Fruit fly (Drosophila melanogaster): ENCODE data around the gene CG46320.

The CG46320 gene

dm6 chr3L:5631917-5632316, 32.0 kb upstream of the CG46320 start:
- no peak for TF ChIP-seq insv (optimal IDR thresholded peaks at IDR 0.05)
- TF ChIP-seq Sin3A (optimal IDR thresholded peaks at IDR 0.05): no peak
- no peak for TF ChIP-seq psq (optimal IDR thresholded peaks at IDR 0.05)
- no peak for TF ChIP-seq h (optimal IDR thresholded peaks at IDR 0.05)
- no peak for TF ChIP-seq ttk (optimal IDR thresholded peaks at IDR 0.05)
- TF ChIP-seq Myc (optimal IDR thresholded peaks at IDR 0.05): no peak

dm6 chr3L:5633247-5634187, 30.4 kb upstream of the CG46320 start:
- no peak for TF ChIP-seq psq (optimal IDR thresholded peaks at IDR 0.05)
- no peak for TF ChIP-seq insv (optimal IDR thresholded peaks at IDR 0.05)
- no peak for TF ChIP-seq Myc (optimal IDR thresholded peaks at IDR 0.05)

- TF ChIP-seq Myc (optimal IDR thresholded peaks at IDR 0.05) (no peak), ttk (optimal IDR thresholded peaks at IDR 0.05) (no peak)
Measured at dm6 chr3L:5634188-5634894, 29.6 kb upstream of the CG46320 start.

- TF ChIP-seq ttk (optimal IDR thresholded peaks at IDR 0.05) (no peak), psq (optimal IDR thresholded peaks at IDR 0.05) (no peak), Sin3A (optimal IDR thresholded peaks at IDR 0.05) (no peak), h (optimal IDR thresholded peaks at IDR 0.05) (no peak), insv (optimal IDR thresholded peaks at IDR 0.05) (no peak), Myc (optimal IDR thresholded peaks at IDR 0.05) (no peak)
Measured at dm6 chr3L:5635237-5636025, 28.5 kb upstream of the CG46320 start.

dm6 chr3L:5637477-5637876, 26.4 kb upstream of the CG46320 start:
- no peak for TF ChIP-seq Myc (optimal IDR thresholded peaks at IDR 0.05)
- TF ChIP-seq insv (optimal IDR thresholded peaks at IDR 0.05): no peak
- no peak for TF ChIP-seq ttk (optimal IDR thresholded peaks at IDR 0.05)
- TF ChIP-seq psq (optimal IDR thresholded peaks at IDR 0.05): no peak
- TF ChIP-seq Sin3A (optimal IDR thresholded peaks at IDR 0.05): no peak
- no peak for TF ChIP-seq h (optimal IDR thresholded peaks at IDR 0.05)

- TF ChIP-seq psq (optimal IDR thresholded peaks at IDR 0.05): no peak
- TF ChIP-seq ttk (optimal IDR thresholded peaks at IDR 0.05): no peak
- TF ChIP-seq insv (optimal IDR thresholded peaks at IDR 0.05): no peak
- TF ChIP-seq Sin3A (optimal IDR thresholded peaks at IDR 0.05): no peak
- TF ChIP-seq h (optimal IDR thresholded peaks at IDR 0.05): no peak
- TF ChIP-seq Myc (optimal IDR thresholded peaks at IDR 0.05): no peak
Measured at dm6 chr3L:5638542-5639045, 25.3 kb upstream of the CG46320 start.

dm6 chr3L:5639474-5639873, 24.4 kb upstream of the CG46320 start:
- no peak for TF ChIP-seq Myc (optimal IDR thresholded peaks at IDR 0.05)
- no peak for TF ChIP-seq Sin3A (optimal IDR thresholded peaks at IDR 0.05)
- no peak for TF ChIP-seq h (optimal IDR thresholded peaks at IDR 0.05)

- no peak for TF ChIP-seq ttk (optimal IDR thresholded peaks at IDR 0.05)
- TF ChIP-seq Sin3A (optimal IDR thresholded peaks at IDR 0.05): no peak
- TF ChIP-seq insv (optimal IDR thresholded peaks at IDR 0.05): no peak
- no peak for TF ChIP-seq Myc (optimal IDR thresholded peaks at IDR 0.05)
- no peak for TF ChIP-seq h (optimal IDR thresholded peaks at IDR 0.05)
- no peak for TF ChIP-seq psq (optimal IDR thresholded peaks at IDR 0.05)
Measured at dm6 chr3L:5640689-5641088, 23.2 kb upstream of the CG46320 start.

- TF ChIP-seq insv (optimal IDR thresholded peaks at IDR 0.05): no peak
- no peak for TF ChIP-seq h (optimal IDR thresholded peaks at IDR 0.05)
- no peak for TF ChIP-seq ttk (optimal IDR thresholded peaks at IDR 0.05)
- TF ChIP-seq Myc (optimal IDR thresholded peaks at IDR 0.05): no peak
- no peak for TF ChIP-seq psq (optimal IDR thresholded peaks at IDR 0.05)
- TF ChIP-seq Sin3A (optimal IDR thresholded peaks at IDR 0.05): no peak
Measured at dm6 chr3L:5641120-5641519, 22.8 kb upstream of the CG46320 start.

- TF ChIP-seq ttk (optimal IDR thresholded peaks at IDR 0.05): no peak
- no peak for TF ChIP-seq insv (optimal IDR thresholded peaks at IDR 0.05)
- TF ChIP-seq h (optimal IDR thresholded peaks at IDR 0.05): no peak
- TF ChIP-seq Sin3A (optimal IDR thresholded peaks at IDR 0.05): no peak
- TF ChIP-seq psq (optimal IDR thresholded peaks at IDR 0.05): no peak
- TF ChIP-seq Myc (optimal IDR thresholded peaks at IDR 0.05): no peak
Measured at dm6 chr3L:5641547-5641946, 22.4 kb upstream of the CG46320 start.

dm6 chr3L:5642837-5643236, 21.1 kb upstream of the CG46320 start:
- TF ChIP-seq Sin3A (optimal IDR thresholded peaks at IDR 0.05) (no peak), psq (optimal IDR thresholded peaks at IDR 0.05) (no peak), ttk (optimal IDR thresholded peaks at IDR 0.05) (no peak), insv (optimal IDR thresholded peaks at IDR 0.05) (no peak), Myc (optimal IDR thresholded peaks at IDR 0.05) (no peak), h (optimal IDR thresholded peaks at IDR 0.05) (no peak)

dm6 chr3L:5643733-5644132, 20.2 kb upstream of the CG46320 start:
- no peak for TF ChIP-seq Sin3A (optimal IDR thresholded peaks at IDR 0.05)
- no peak for TF ChIP-seq psq (optimal IDR thresholded peaks at IDR 0.05)
- no peak for TF ChIP-seq Myc (optimal IDR thresholded peaks at IDR 0.05)
- TF ChIP-seq insv (optimal IDR thresholded peaks at IDR 0.05): no peak
- no peak for TF ChIP-seq ttk (optimal IDR thresholded peaks at IDR 0.05)
- TF ChIP-seq h (optimal IDR thresholded peaks at IDR 0.05): no peak
